Fruit fly (Drosophila melanogaster) whole organism, wandering third instar larva: ENCODE measurements around the gene CG33252.
A peak's percentile ranks its signal among the peaks of the same experiment; 100 is the strongest.

ENCODE experiments used
- CG32264 ChIP-seq: fragments of 200-800 bp; sonication (Bioruptor generic); optimal IDR thresholded peaks from 2 replicates; lab custom pipeline; 2016; ENCODE audit warnings: missing biosample characterization, missing genetic modification characterization
- CG9705 ChIP-seq: fragments of 200-800 bp; sonication (Bioruptor generic); optimal IDR thresholded peaks from 2 replicates; lab custom pipeline; 2018; ENCODE audit warnings: missing biosample characterization, mild to moderate bottlenecking, missing genetic modification characterization
- CrebA ChIP-seq: fragments of 200-800 bp; sonication (Bioruptor generic); optimal IDR thresholded peaks from 2 replicates; lab custom pipeline; 2016; ENCODE audit warnings: missing biosample characterization, mild to moderate bottlenecking, missing genetic modification characterization, borderline replicate concordance
- Dif ChIP-seq: fragments of 200-275, 200-300 bp; sonication (Bioruptor generic); optimal IDR thresholded peaks from 2 replicates; lab custom pipeline; 2018; ENCODE audit warnings: missing biosample characterization, missing genetic modification characterization; ENCODE audit not compliant: partially characterized antibody
- GATAd ChIP-seq: sonication (Bioruptor generic); optimal IDR thresholded peaks from 2 replicates; lab custom pipeline; 2016; ENCODE audit warnings: missing biosample characterization, missing genetic modification characterization
- Hr78 ChIP-seq: fragments of >200 bp; optimal IDR thresholded peaks from 2 replicates; lab custom pipeline; 2017; ENCODE audit warnings: missing biosample characterization, missing genetic modification characterization
- Mio ChIP-seq: sonication (Bioruptor generic); optimal IDR thresholded peaks from 2 replicates; lab custom pipeline; 2016; ENCODE audit warnings: missing biosample characterization, missing genetic modification characterization
- Myc ChIP-seq: fragments of >200 bp; optimal IDR thresholded peaks from 2 replicates; lab custom pipeline; 2017
- N ChIP-seq: fragments of >200 bp; optimal IDR thresholded peaks from 2 replicates; lab custom pipeline; 2018; ENCODE audit warnings: missing biosample characterization, missing external identifiers, missing genetic modification characterization
- Sp1 ChIP-seq: fragments of 200-800 bp; sonication (Bioruptor generic); optimal IDR thresholded peaks from 3 replicates; lab custom pipeline; 2019; ENCODE audit warnings: missing biosample characterization, mild to moderate bottlenecking, missing genetic modification characterization, moderate library complexity
- brk ChIP-seq: fragments of 200-800 bp; sonication (Bioruptor generic); optimal IDR thresholded peaks from 2 replicates; lab custom pipeline; 2016; ENCODE audit warnings: missing biosample characterization, mild to moderate bottlenecking, missing genetic modification characterization
- dl ChIP-seq, 2 experiments: fragments of 175-275, 200-275 bp in 1 of 2; fragments of 200-275 bp in 1 of 2; sonication (Bioruptor generic); optimal IDR thresholded peaks; lab custom pipeline; 2018; ENCODE audit warnings: mild to moderate bottlenecking in 2 of 2, missing biosample characterization in 2 of 2, missing genetic modification characterization in 2 of 2, moderate library complexity in 2 of 2; ENCODE audit not compliant: partially characterized antibody in 2 of 2, insufficient read depth in 1 of 2
- dmrt93B ChIP-seq: fragments of 200-800 bp; sonication (Bioruptor generic); optimal IDR thresholded peaks from 2 replicates; lab custom pipeline; 2018; ENCODE audit warnings: missing biosample characterization, mild to moderate bottlenecking, missing genetic modification characterization
- dsf ChIP-seq: sonication (Bioruptor generic); optimal IDR thresholded peaks from 2 replicates; lab custom pipeline; 2016; ENCODE audit warnings: missing biosample characterization, missing genetic modification characterization, borderline replicate concordance
- foxo ChIP-seq, 2 experiments: fragments of 200-800 bp; sonication (Bioruptor generic); optimal IDR thresholded peaks; 2 replicates in 1 of 2; 3 replicates in 1 of 2; lab custom pipeline; 2016 to 2017; ENCODE audit warnings: missing biosample characterization in 2 of 2, missing genetic modification characterization in 2 of 2
- fru ChIP-seq: fragments of 200-800 bp; sonication (Bioruptor generic); optimal IDR thresholded peaks from 3 replicates; lab custom pipeline; 2016; ENCODE audit warnings: missing biosample characterization, mild to moderate bottlenecking, missing genetic modification characterization
- jim ChIP-seq: fragments of 175-275, 200-325 bp; sonication (Bioruptor generic); optimal IDR thresholded peaks from 2 replicates; lab custom pipeline; 2016; ENCODE audit warnings: missing biosample characterization, mild to moderate bottlenecking, missing genetic modification characterization
- lola ChIP-seq: fragments of >200 bp; optimal IDR thresholded peaks from 2 replicates; lab custom pipeline; 2017; ENCODE audit warnings: missing biosample characterization, missing genetic modification characterization
- pan ChIP-seq: fragments of >200 bp; optimal IDR thresholded peaks from 2 replicates; lab custom pipeline; 2017
- psq ChIP-seq: fragments of 200-800 bp; sonication (Bioruptor generic); optimal IDR thresholded peaks from 3 replicates; lab custom pipeline; 2017; ENCODE audit warnings: missing biosample characterization, mild to moderate bottlenecking, missing genetic modification characterization, moderate library complexity
- rgr ChIP-seq: fragments of 200-800 bp; sonication (Bioruptor generic); optimal IDR thresholded peaks from 3 replicates; lab custom pipeline; 2016; ENCODE audit warnings: missing biosample characterization, mild to moderate bottlenecking, missing genetic modification characterization
- sv ChIP-seq: fragments of 200-800 bp; sonication (Bioruptor generic); optimal IDR thresholded peaks from 3 replicates; lab custom pipeline; 2016; ENCODE audit warnings: missing biosample characterization, missing genetic modification characterization
- tai ChIP-seq: sonication (Bioruptor generic); optimal IDR thresholded peaks from 2 replicates; lab custom pipeline; 2016; ENCODE audit warnings: missing biosample characterization, missing genetic modification characterization
- woc ChIP-seq: sonication (Bioruptor generic); optimal IDR thresholded peaks from 2 replicates; lab custom pipeline; 2016; ENCODE audit warnings: missing biosample characterization, mild to moderate bottlenecking, missing genetic modification characterization

Gene CG33252

dm6 chrX:16942735-16943514 lies 45.9 kb upstream of the CG33252 start, which contains the start of the genes CG13001 and RhoGAP15B:
TSS of gene CG13001 (minus strand) at chrX:16942871.
TSS of gene RhoGAP15B (plus strand) at chrX:16943290.
- TF ChIP-seq CrebA (no peak), foxo (GFP tag; optimal IDR thresholded peaks at IDR 0.05; lab: Kevin White, UChicago) (peak in 1 of 2 experiments; percentile 3), Sp1 (peak; percentile 4), GATAd (no peak), rgr (GFP tag; lab: Kevin White, UChicago) (peak; percentile 6)

dm6 chrX:16940426-16941058 lies 43.6 kb upstream of the CG33252 start, which contains the start of gene wus:
TSS of gene wus (minus strand) at chrX:16940873.
- peak; percentile 27 for TF ChIP-seq Myc (lab: Kevin White, UChicago)
- peak; percentile 14 for TF ChIP-seq psq (GFP tag; lab: Kevin White, UChicago)
- no peak for TF ChIP-seq lola (GFP tag; lab: Kevin White, UChicago)
- TF ChIP-seq, all 38 proteins: peak for 2

- TF ChIP-seq Hr78 (GFP tag; lab: Kevin White, UChicago) (no peak), Myc (lab: Kevin White, UChicago) (no peak), fru (GFP tag; lab: Kevin White, UChicago) (no peak), CrebA (no peak), sv (GFP tag; lab: Kevin White, UChicago) (no peak), dl (GFP tag; optimal IDR thresholded peaks at IDR 0.05; lab: Kevin White, UChicago; ENCODE audit: insufficient read depth in 1 of 2, partially characterized antibody in 2 of 2) (no peak), foxo (GFP tag; optimal IDR thresholded peaks at IDR 0.05; lab: Kevin White, UChicago) (no peak), N (GFP tag; lab: Kevin White, UChicago) (no peak), CG9705 (GFP tag; lab: Kevin White, UChicago) (no peak), pan (lab: Kevin White, UChicago) (no peak), Mio (GFP tag; lab: Kevin White, UChicago) (no peak), dsf (GFP tag; lab: Kevin White, UChicago) (no peak), dmrt93B (GFP tag; lab: Kevin White, UChicago) (no peak), Sp1 (no peak), lola (GFP tag; lab: Kevin White, UChicago) (no peak), tai (GFP tag; lab: Kevin White, UChicago) (no peak), jim (GFP tag; lab: Kevin White, UChicago) (no peak), Dif (GFP tag; lab: Kevin White, UChicago) (no peak), rgr (GFP tag; lab: Kevin White, UChicago) (no peak), brk (GFP tag; lab: Kevin White, UChicago) (no peak)
These were observed 39.7 kb upstream of the CG33252 start for dm6 chrX:16936689-16937088.

dm6 chrX:16934430-16934829 lies 37.4 kb upstream of the CG33252 start:
- TF ChIP-seq Mio (GFP tag; lab: Kevin White, UChicago) (no peak), CG32264 (GFP tag; lab: Kevin White, UChicago) (no peak), jim (GFP tag; lab: Kevin White, UChicago) (no peak), foxo (GFP tag; optimal IDR thresholded peaks at IDR 0.05; lab: Kevin White, UChicago) (no peak), N (GFP tag; lab: Kevin White, UChicago) (no peak), GATAd (no peak), dl (GFP tag; optimal IDR thresholded peaks at IDR 0.05; lab: Kevin White, UChicago; ENCODE audit: insufficient read depth in 1 of 2, partially characterized antibody in 2 of 2) (no peak), woc (GFP tag; lab: Kevin White, UChicago) (no peak), psq (GFP tag; lab: Kevin White, UChicago) (no peak), Sp1 (no peak)

- TF ChIP-seq pan (lab: Kevin White, UChicago) (no peak), lola (GFP tag; lab: Kevin White, UChicago) (no peak), Sp1 (no peak), fru (GFP tag; lab: Kevin White, UChicago) (no peak)
These were observed 35.9 kb upstream of the CG33252 start for dm6 chrX:16932820-16933386.
